Fruit fly (Drosophila melanogaster) whole organism, embryonic: ENCODE measurements around the gene CG31921.

Experiments used
- Ada2b ChIP-seq: fragments of 200-800 bp; sonication (Bioruptor generic); IDR thresholded peaks from 2 replicates; pipeline ENCODE4 v1.3.6; 2022; ENCODE audit warnings: missing biosample characterization, missing genetic modification characterization
- Aef1 ChIP-seq: fragments of 200-800 bp; sonication (Bioruptor generic); IDR thresholded peaks from 3 replicates; pipeline ENCODE4 v1.3.6; 2022; ENCODE audit warnings: missing biosample characterization, missing genetic modification characterization
- CG10431 ChIP-seq: fragments of 200-800 bp; sonication (Bioruptor generic); optimal IDR thresholded peaks from 3 replicates; lab custom pipeline; 2018; ENCODE audit warnings: missing biosample characterization, mild to moderate bottlenecking, missing genetic modification characterization
- CG10959 ChIP-seq: fragments of 200-800 bp; sonication (Bioruptor generic); IDR thresholded peaks from 2 replicates; pipeline ENCODE4 v1.3.6; 2022; ENCODE audit warnings: missing biosample characterization, missing genetic modification characterization
- CG12391 ChIP-seq: fragments of 200-800 bp; sonication (Bioruptor generic); optimal IDR thresholded peaks from 3 replicates; lab custom pipeline; 2018; ENCODE audit warnings: missing biosample characterization, mild to moderate bottlenecking, missing genetic modification characterization, moderate library complexity
- CG15011 ChIP-seq: fragments of 200-800 bp; sonication (Bioruptor generic); optimal IDR thresholded peaks from 3 replicates; lab custom pipeline; 2018; ENCODE audit warnings: missing biosample characterization, mild to moderate bottlenecking, missing genetic modification characterization
- CG1529 ChIP-seq: fragments of 200-800 bp; sonication (Bioruptor generic); optimal IDR thresholded peaks from 3 replicates; lab custom pipeline; 2018; ENCODE audit warnings: missing biosample characterization, missing genetic modification characterization
- CG17186 ChIP-seq: fragments of 200-800 bp; sonication (Bioruptor generic); optimal IDR thresholded peaks from 3 replicates; lab custom pipeline; 2017; ENCODE audit warnings: missing biosample characterization, missing genetic modification reagents, missing genetic modification characterization
- CG17802 ChIP-seq: fragments of 200-800 bp; sonication (Bioruptor generic); optimal IDR thresholded peaks from 2 replicates; lab custom pipeline; 2018; ENCODE audit warnings: missing biosample characterization, mild to moderate bottlenecking, missing genetic modification characterization, moderate library complexity
- CG17912 ChIP-seq: fragments of 200-800 bp; sonication (Bioruptor generic); optimal IDR thresholded peaks from 2 replicates; lab custom pipeline; 2018; ENCODE audit warnings: missing biosample characterization, mild to moderate bottlenecking, missing genetic modification characterization
- CG18262 ChIP-seq: fragments of 200-800 bp; optimal IDR thresholded peaks from 3 replicates; lab custom pipeline; 2019; ENCODE audit warnings: missing biosample characterization, mild to moderate bottlenecking, missing genetic modification characterization, moderate library complexity
- CG18599 ChIP-seq: fragments of 200-800 bp; sonication (Bioruptor generic); optimal IDR thresholded peaks from 3 replicates; lab custom pipeline; 2017; ENCODE audit warnings: missing biosample characterization, missing genetic modification characterization, mild to moderate bottlenecking, moderate library complexity, missing genetic modification reagents
- CG30403 ChIP-seq: fragments of 200-800 bp; sonication (Bioruptor generic); optimal IDR thresholded peaks from 3 replicates; lab custom pipeline; 2016; ENCODE audit warnings: missing biosample characterization, missing genetic modification characterization
- CG34422 ChIP-seq: fragments of 200-800 bp; sonication (Bioruptor generic); IDR thresholded peaks from 3 replicates; pipeline ENCODE4 v1.3.6; 2022; ENCODE audit warnings: missing biosample characterization, missing genetic modification characterization
- CG3847 ChIP-seq: fragments of 200-800 bp; sonication (Bioruptor generic); IDR thresholded peaks from 2 replicates; pipeline ENCODE4 v1.3.6; 2022; ENCODE audit warnings: missing biosample characterization, missing genetic modification characterization
- CG4282 ChIP-seq: fragments of 200-800 bp; sonication (Bioruptor generic); optimal IDR thresholded peaks from 2 replicates; lab custom pipeline; 2016; ENCODE audit warnings: missing biosample characterization, missing genetic modification characterization
- CG5180 ChIP-seq: fragments of 200-800 bp; sonication (Bioruptor generic); optimal IDR thresholded peaks from 3 replicates; lab custom pipeline; 2017; ENCODE audit warnings: missing biosample characterization, missing genetic modification characterization, mild to moderate bottlenecking, moderate library complexity, missing genetic modification reagents
- CG6272 ChIP-seq: fragments of 200-800 bp; sonication (Bioruptor generic); IDR thresholded peaks from 2 replicates; pipeline ENCODE4 v1.3.6; 2022; ENCODE audit warnings: missing biosample characterization, missing genetic modification characterization
- CoRest ChIP-seq: fragments of 200-800 bp; sonication (Bioruptor generic); optimal IDR thresholded peaks from 3 replicates; lab custom pipeline; 2018; ENCODE audit warnings: missing biosample characterization, mild to moderate bottlenecking, missing genetic modification characterization, moderate library complexity
- Dip3 ChIP-seq: fragments of 200-800 bp; sonication (Bioruptor generic); optimal IDR thresholded peaks from 3 replicates; lab custom pipeline; 2016; ENCODE audit warnings: missing biosample characterization, missing genetic modification characterization
- H15 ChIP-seq: fragments of 200-800 bp; sonication (Bioruptor generic); IDR thresholded peaks from 3 replicates; pipeline ENCODE4 v1.3.6; 2022; ENCODE audit warnings: missing biosample characterization, missing genetic modification characterization
- HHEX ChIP-seq: fragments of 200-800 bp; sonication (Bioruptor generic); optimal IDR thresholded peaks from 3 replicates; lab custom pipeline; 2017; ENCODE audit warnings: missing biosample characterization, mild to moderate bottlenecking, missing genetic modification characterization, missing genetic modification reagents
- HLH4C ChIP-seq: fragments of 200-800 bp; sonication (Bioruptor generic); IDR thresholded peaks from 3 replicates; pipeline ENCODE4 v1.3.6; 2022; ENCODE audit warnings: missing biosample characterization, missing genetic modification characterization; ENCODE audit not compliant: partially characterized antibody
- HmgZ ChIP-seq: fragments of 200-800 bp; sonication (Bioruptor generic); optimal IDR thresholded peaks from 2 replicates; lab custom pipeline; 2018; ENCODE audit warnings: missing biosample characterization, mild to moderate bottlenecking, missing genetic modification characterization
- Hr3 ChIP-seq: fragments of 200-800 bp; sonication (Bioruptor generic); optimal IDR thresholded peaks from 3 replicates; lab custom pipeline; 2016; ENCODE audit warnings: missing biosample characterization, missing genetic modification characterization
- Mrtf ChIP-seq: fragments of 200-800 bp; sonication (Bioruptor generic); IDR thresholded peaks from 3 replicates; pipeline ENCODE4 v1.3.6; 2022; ENCODE audit warnings: missing biosample characterization, missing genetic modification characterization
- Neu2 ChIP-seq: fragments of 200-800 bp; sonication (Bioruptor generic); optimal IDR thresholded peaks from 3 replicates; lab custom pipeline; 2016; ENCODE audit warnings: missing biosample characterization, missing genetic modification characterization, borderline replicate concordance
- Optix ChIP-seq: fragments of 200-800 bp; sonication (Bioruptor generic); IDR thresholded peaks from 3 replicates; pipeline ENCODE4 v1.3.6; 2022; ENCODE audit warnings: missing biosample characterization, missing genetic modification characterization
- Rx ChIP-seq: fragments of 200-800 bp; sonication (Bioruptor generic); IDR thresholded peaks from 2 replicates; pipeline ENCODE4 v1.3.6; 2022; ENCODE audit warnings: missing biosample characterization, missing genetic modification characterization
- Scr ChIP-seq: fragments of 200-800 bp; sonication (Bioruptor generic); IDR thresholded peaks from 2 replicates; pipeline ENCODE4 v1.3.6; 2022; ENCODE audit warnings: missing biosample characterization, missing genetic modification characterization; ENCODE audit not compliant: partially characterized antibody
- TFAM ChIP-seq: fragments of 200-800 bp; sonication (Bioruptor generic); optimal IDR thresholded peaks from 2 replicates; lab custom pipeline; 2017; ENCODE audit warnings: missing biosample characterization, missing genetic modification characterization, inconsistent platforms
- Trl ChIP-seq, 3 experiments: fragments of >200 bp in 2 of 3; fragments of 200-800 bp in 1 of 3; sonication (Bioruptor generic) in 1 of 3; optimal IDR thresholded peaks; 2 replicates in 1 of 3; 3 replicates in 2 of 3; lab custom pipeline; 2016 to 2017; ENCODE audit warnings: missing biosample characterization in 1 of 3, missing genetic modification characterization in 1 of 3
- Xrp1 ChIP-seq: fragments of 200-800 bp; sonication (Bioruptor generic); IDR thresholded peaks from 2 replicates; pipeline ENCODE4 v1.3.6; 2022; ENCODE audit warnings: missing biosample characterization, missing genetic modification characterization
- danr ChIP-seq: fragments of 200-800 bp; sonication (Bioruptor generic); IDR thresholded peaks from 2 replicates; pipeline ENCODE4 v1.3.6; 2022; ENCODE audit warnings: missing biosample characterization, missing genetic modification characterization
- fd102C ChIP-seq: fragments of 200-800 bp; sonication (Bioruptor generic); optimal IDR thresholded peaks from 2 replicates; lab custom pipeline; 2018; ENCODE audit warnings: missing biosample characterization, mild to moderate bottlenecking, missing genetic modification characterization, moderate library complexity
- fu2 ChIP-seq: fragments of 200-800 bp; sonication (Bioruptor generic); optimal IDR thresholded peaks from 2 replicates; lab custom pipeline; 2016; ENCODE audit warnings: missing biosample characterization, missing genetic modification characterization
- gcm ChIP-seq: fragments of 200-800 bp; sonication (Bioruptor generic); optimal IDR thresholded peaks from 2 replicates; lab custom pipeline; 2019; ENCODE audit warnings: missing biosample characterization, mild to moderate bottlenecking, missing genetic modification characterization, moderate library complexity
- gcm2 ChIP-seq: fragments of 200-800 bp; sonication (Bioruptor generic); optimal IDR thresholded peaks from 2 replicates; lab custom pipeline; 2016; ENCODE audit warnings: missing biosample characterization, missing genetic modification characterization
- grn ChIP-seq: fragments of 200-800 bp; sonication (Bioruptor generic); optimal IDR thresholded peaks from 3 replicates; lab custom pipeline; 2017; ENCODE audit warnings: missing biosample characterization, missing genetic modification characterization
- hbn ChIP-seq: fragments of 200-800 bp; sonication (Bioruptor generic); IDR thresholded peaks from 2 replicates; pipeline ENCODE4 v1.3.6; 2022; ENCODE audit warnings: missing biosample characterization, missing genetic modification characterization; ENCODE audit not compliant: partially characterized antibody
- her ChIP-seq: fragments of 200-800 bp; sonication (Bioruptor generic); optimal IDR thresholded peaks from 2 replicates; lab custom pipeline; 2016; ENCODE audit warnings: missing biosample characterization, missing genetic modification characterization
- jing ChIP-seq: fragments of 200-800 bp; sonication (Bioruptor generic); optimal IDR thresholded peaks from 2 replicates; lab custom pipeline; 2018; ENCODE audit warnings: missing biosample characterization, mild to moderate bottlenecking, missing genetic modification characterization
- luna ChIP-seq: fragments of 200-800 bp; sonication (Bioruptor generic); optimal IDR thresholded peaks from 2 replicates; lab custom pipeline; 2016; ENCODE audit warnings: missing biosample characterization, missing genetic modification characterization
- odd ChIP-seq: fragments of 200-800 bp; sonication (Bioruptor generic); optimal IDR thresholded peaks from 2 replicates; lab custom pipeline; 2017; ENCODE audit warnings: missing biosample characterization, mild to moderate bottlenecking, missing genetic modification characterization
- pb ChIP-seq: fragments of 200-800 bp; sonication (Bioruptor generic); optimal IDR thresholded peaks from 3 replicates; lab custom pipeline; 2016; ENCODE audit warnings: missing biosample characterization, missing genetic modification characterization
- salm ChIP-seq: fragments of 200-800 bp; sonication (Bioruptor generic); optimal IDR thresholded peaks from 2 replicates; lab custom pipeline; 2018; ENCODE audit warnings: missing biosample characterization, mild to moderate bottlenecking, missing genetic modification characterization
- scrt ChIP-seq: fragments of 200-800 bp; sonication (Bioruptor generic); optimal IDR thresholded peaks from 2 replicates; lab custom pipeline; 2018; ENCODE audit warnings: missing biosample characterization, mild to moderate bottlenecking, missing genetic modification characterization, moderate library complexity
- usp ChIP-seq: fragments of >200 bp; optimal IDR thresholded peaks from 2 replicates; lab custom pipeline; 2017; ENCODE audit warnings: missing biosample characterization, missing genetic modification characterization

Gene CG31921

DNA sequence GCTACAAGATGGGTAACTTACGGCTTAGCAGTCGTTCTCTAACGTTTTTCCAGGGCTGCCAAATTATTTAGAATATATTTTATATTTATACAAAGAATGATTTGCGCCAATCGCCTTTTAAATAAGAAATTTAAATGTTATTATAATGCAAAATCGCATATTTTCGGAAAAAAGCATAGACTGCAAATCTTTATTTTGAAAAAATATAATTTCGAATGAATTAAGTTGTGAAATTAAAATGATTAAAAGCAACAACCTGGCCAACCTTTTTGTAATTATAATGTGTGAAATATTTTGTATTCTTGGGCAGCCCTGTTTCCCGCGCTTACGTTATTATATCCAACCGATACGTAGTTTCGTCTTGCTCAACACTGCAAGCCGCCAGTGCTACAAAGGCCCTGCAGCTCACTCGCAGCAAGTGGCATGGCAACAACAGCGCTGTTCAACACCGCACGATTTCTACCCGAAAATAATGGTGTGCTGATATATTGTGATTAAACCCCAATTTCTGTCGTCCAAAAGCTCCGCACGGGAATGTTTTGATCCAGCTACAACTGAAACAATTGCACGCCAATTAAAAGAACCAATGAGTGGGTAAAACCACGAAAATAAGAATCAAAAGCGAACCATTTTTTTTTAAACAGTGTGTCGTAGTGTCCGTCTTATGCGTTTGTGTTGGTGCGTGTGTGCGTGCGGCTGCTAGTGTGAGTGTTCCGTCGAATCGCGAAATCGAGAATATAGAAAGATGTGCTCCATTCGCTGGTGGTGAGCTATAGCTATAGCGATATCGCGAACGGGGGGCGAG lies 34.5 kb downstream of the CG31921 start, which contains the start of gene Pi3K21B (continued):
- TF ChIP-seq CG17186 (GFP tag; lab: Kevin White, UChicago) (peak; percentile 87), CG1529 (GFP tag; lab: Kevin White, UChicago) (peak; percentile 76), CG6272 (GFP tag; lab: Robert Waterston, UW) (peak; percentile 78), CG17912 (GFP tag; lab: Kevin White, UChicago) (peak; percentile 78), Dip3 (GFP tag; lab: Kevin White, UChicago) (peak; percentile 95), her (GFP tag; lab: Kevin White, UChicago) (peak; percentile 89), HHEX (GFP tag; lab: Kevin White, UChicago) (peak; percentile 85), Mrtf (GFP tag; lab: Robert Waterston, UW) (no peak; the same call in none of the 3 replicates), gcm (GFP tag; lab: Kevin White, UChicago) (peak; percentile 74), H15 (GFP tag; lab: Robert Waterston, UW) (peak; percentile 69), HLH4C (GFP tag; lab: Robert Waterston, UW) (no peak), CG12391 (peak; percentile 93), danr (GFP tag; lab: Robert Waterston, UW) (0 out of 2 replicates have a peak, but pooled peaks have one; percentile 31), Scr (GFP tag; lab: Robert Waterston, UW) (no peak), CG5180 (GFP tag; lab: Kevin White, UChicago) (peak; percentile 69), luna (peak; percentile 82), Xrp1 (GFP tag; lab: Robert Waterston, UW) (peak; percentile 83), CG30403 (GFP tag; lab: Kevin White, UChicago) (peak; percentile 96), CG3847 (peak; percentile 93), Aef1 (peak; percentile 88), CG10431 (GFP tag; lab: Kevin White, UChicago) (peak; percentile 78), grn (GFP tag; lab: Kevin White, UChicago) (peak; percentile 56), CG34422 (GFP tag; lab: Robert Waterston, UW) (no peak; the same call in 1 of the 3 replicates), CG4282 (peak; percentile 92), hbn (no peak), CG10959 (GFP tag; lab: Robert Waterston, UW) (peak; percentile 78), Neu2 (GFP tag; lab: Kevin White, UChicago) (peak; percentile 58), Ada2b (GFP tag; lab: Robert Waterston, UW) (peak; percentile 79), CoRest (tag; lab: Kevin White, UChicago) (peak; percentile 95), odd (peak; percentile 75), Trl (optimal IDR thresholded peaks at IDR 0.05; lab: Kevin White, UChicago) (no peak), Trl (GFP tag; optimal IDR thresholded peaks at IDR 0.05; lab: Kevin White, UChicago) (peak; percentile 96), Hr3 (GFP tag; lab: Kevin White, UChicago) (peak; percentile 93), fu2 (peak; percentile 93), jing (peak; percentile 43), gcm2 (GFP tag; lab: Kevin White, UChicago) (peak; percentile 77), fd102C (GFP tag; lab: Kevin White, UChicago) (no peak), usp (GFP tag; lab: Kevin White, UChicago) (no peak), CG15011 (GFP tag; lab: Kevin White, UChicago) (peak; percentile 83), scrt (GFP tag; lab: Kevin White, UChicago) (peak; percentile 70), TFAM (GFP tag; lab: Kevin White, UChicago) (no peak), Rx (GFP tag; lab: Robert Waterston, UW) (peak; percentile 84), salm (peak; percentile 60), pb (peak; percentile 90), CG18262 (peak; percentile 88), CG17802 (tag; lab: Kevin White, UChicago) (peak; percentile 68), Optix (GFP tag; lab: Robert Waterston, UW) (peak; percentile 59; the same call in 1 of the 3 replicates), HmgZ (tag; lab: Kevin White, UChicago) (peak; percentile 87), CG18599 (peak; percentile 92)
